Worm (Caenorhabditis elegans) whole organism, L3 larva: Measurements from ENCODE around the gene zip-11.

ENCODE experiments used
- R02D3.7 ChIP-seq: fragments of 150-350 bp; optimal IDR thresholded peaks from 2 replicates; lab custom pipeline; 2014; ENCODE audit warnings: missing biosample characterization, missing genetic modification characterization
- ama-1 ChIP-seq: fragments of 150-350 bp; optimal IDR thresholded peaks from 2 replicates; lab custom pipeline; 2018
- ceh-82 ChIP-seq: fragments of 150-350 bp; optimal IDR thresholded peaks from 2 replicates; lab custom pipeline; 2014; ENCODE audit warnings: missing biosample characterization, missing genetic modification characterization
- fos-1 ChIP-seq: fragments of 150-350 bp; optimal IDR thresholded peaks from 2 replicates; lab custom pipeline; 2014; ENCODE audit warnings: missing biosample characterization, missing genetic modification characterization
- lin-39 ChIP-seq: fragments of 150-350 bp; optimal IDR thresholded peaks from 2 replicates; lab custom pipeline; 2018; ENCODE audit warnings: missing biosample characterization, missing genetic modification reagents, missing genetic modification characterization
- nfya-1 ChIP-seq: sonication (generic microtip); optimal IDR thresholded peaks from 2 replicates; lab custom pipeline; 2017; ENCODE audit warnings: missing genetic modification characterization, mild to moderate bottlenecking, missing compliant biosample characterization, antibody characterized with exemption, moderate library complexity; ENCODE audit not compliant: insufficient read depth
- nhr-23 ChIP-seq: fragments of 150-350 bp; optimal IDR thresholded peaks from 2 replicates; lab custom pipeline; 2014; ENCODE audit warnings: missing biosample characterization, missing genetic modification reagents, missing genetic modification characterization
- nhr-25 ChIP-seq: sonication (generic microtip); optimal IDR thresholded peaks from 2 replicates; lab custom pipeline; 2017; ENCODE audit warnings: missing biosample characterization, missing genetic modification characterization
- nhr-28 ChIP-seq: fragments of 150-350 bp; optimal IDR thresholded peaks from 2 replicates; lab custom pipeline; 2014; ENCODE audit warnings: missing biosample characterization, missing genetic modification characterization
- nhr-76 ChIP-seq: fragments of 150-350 bp; sonication (generic microtip); optimal IDR thresholded peaks from 5 replicates; lab custom pipeline; 2014; ENCODE audit warnings: missing biosample characterization, missing genetic modification characterization
- ztf-11 ChIP-seq: fragments of 150-350 bp; optimal IDR thresholded peaks from 2 replicates; lab custom pipeline; 2014; ENCODE audit warnings: missing biosample characterization, missing genetic modification characterization

DNA sequence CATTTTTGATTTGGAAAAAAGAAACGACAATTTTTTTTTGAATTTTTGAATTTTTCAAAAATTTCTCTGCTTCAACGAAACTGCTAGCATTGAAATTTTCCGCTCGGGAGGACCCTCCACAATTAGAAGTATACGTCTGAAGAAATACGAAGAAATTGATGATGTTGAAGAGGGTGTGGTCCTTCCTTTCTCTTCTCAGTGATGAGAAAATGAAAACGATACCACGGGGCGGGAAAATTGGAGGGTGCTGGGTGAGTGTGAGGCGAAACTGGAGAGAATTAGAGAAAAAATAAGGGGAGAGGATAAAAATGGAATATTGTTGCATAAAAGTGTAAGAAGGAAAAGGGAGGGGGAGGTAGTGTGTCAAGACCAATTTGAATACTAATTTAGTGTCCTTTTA lies 40.9 kb downstream of the zip-11 start:
- TF ChIP-seq lin-39 (tag; lab: Kevin White, UChicago) (no peak), nhr-76 (tag; lab: Kevin White, UChicago) (no peak), nhr-28 (tag; lab: Kevin White, UChicago) (no peak), ztf-11 (tag; lab: Kevin White, UChicago) (no peak), ceh-82 (tag; lab: Kevin White, UChicago) (no peak), nhr-25 (tag; lab: Kevin White, UChicago) (no peak), ama-1 (lab: Kevin White, UChicago) (no peak), R02D3.7 (tag; lab: Kevin White, UChicago) (no peak), nfya-1 (tag; lab: Kevin White, UChicago) (peak; percentile 0), fos-1 (tag; lab: Kevin White, UChicago) (no peak), nhr-23 (tag; lab: Kevin White, UChicago) (no peak)
